Fruit fly (Drosophila melanogaster): Measurements from ENCODE around the gene CG6592.

The CG6592 gene

dm6 chr3L:6085988-6086387 is 26.5 kb downstream of the CG6592 start (continued):
- TF ChIP-seq CG31224 (GFP tag; IDR thresholded peaks at IDR 0.05), result no peak
- no peak for TF ChIP-seq C15 (GFP tag; IDR thresholded peaks at IDR 0.05)
- peak; percentile 68 for TF ChIP-seq slbo (GFP tag; IDR thresholded peaks at IDR 0.05)
- no peak for TF ChIP-seq Deaf1 (tag; optimal IDR thresholded peaks at IDR 0.05)
- peak; percentile 3 for TF ChIP-seq Dip3 (GFP tag; optimal IDR thresholded peaks at IDR 0.05)
- TF ChIP-seq ATbp (GFP tag; optimal IDR thresholded peaks at IDR 0.05), result peak; percentile 27
- TF ChIP-seq CTCF (GFP tag; optimal IDR thresholded peaks at IDR 0.05), result no peak
- TF ChIP-seq CG11696 (GFP tag; IDR thresholded peaks at IDR 0.05), result no peak
- TF ChIP-seq sob (GFP tag; IDR thresholded peaks at IDR 0.05), result 0 out of 2 replicates have a peak, but pooled peaks have one; percentile 26
- peak; percentile 13 for TF ChIP-seq zfh2 (GFP tag; optimal IDR thresholded peaks at IDR 0.05)
- peak in 1 of 2 experiments; percentile 34 for TF ChIP-seq Hr51 (GFP tag; optimal IDR thresholded peaks at IDR 0.05)
- TF ChIP-seq tio (GFP tag; optimal IDR thresholded peaks at IDR 0.05), result no peak
- peak; percentile 20 for TF ChIP-seq HmgZ (tag; optimal IDR thresholded peaks at IDR 0.05)
- no peak for TF ChIP-seq CG3726 (GFP tag; IDR thresholded peaks at IDR 0.05)
- TF ChIP-seq CG33213 (GFP tag; optimal IDR thresholded peaks at IDR 0.05), result no peak
- TF ChIP-seq CG12155 (GFP tag; optimal IDR thresholded peaks at IDR 0.05), result peak; percentile 23
- peak; percentile 17 for TF ChIP-seq Oli (tag; optimal IDR thresholded peaks at IDR 0.05)
- TF ChIP-seq CG2889 (GFP tag; IDR thresholded peaks at IDR 0.05), result 0 out of 3 replicates have a peak, but pooled peaks have one; percentile 33
- peak; percentile 24 for TF ChIP-seq bab2 (GFP tag; optimal IDR thresholded peaks at IDR 0.05)
- TF ChIP-seq Mes4 (GFP tag; optimal IDR thresholded peaks at IDR 0.05), result no peak
- TF ChIP-seq CG13424 (tag; optimal IDR thresholded peaks at IDR 0.05), result peak; percentile 46
- TF ChIP-seq Hmx (GFP tag; optimal IDR thresholded peaks at IDR 0.05), result no peak
- peak; percentile 69 for TF ChIP-seq sens (GFP tag)
- no peak for TF ChIP-seq kah (GFP tag; optimal IDR thresholded peaks at IDR 0.05)
- no peak for TF ChIP-seq CG8290 (GFP tag; optimal IDR thresholded peaks at IDR 0.05)
- peak in 1 of 2 experiments; percentile 5 for TF ChIP-seq CG8290 (tag; optimal IDR thresholded peaks at IDR 0.05)
- no peak for TF ChIP-seq sim (GFP tag; IDR thresholded peaks at IDR 0.05)
- no peak for TF ChIP-seq CG4617 (GFP tag; optimal IDR thresholded peaks at IDR 0.05; ENCODE audit: borderline replicate concordance)
- no peak for TF ChIP-seq ara (GFP tag; IDR thresholded peaks at IDR 0.05)
- peak; percentile 41 for TF ChIP-seq CG15269 (tag; optimal IDR thresholded peaks at IDR 0.05)
- no peak for TF ChIP-seq CG6254 (GFP tag; optimal IDR thresholded peaks at IDR 0.05)
- TF ChIP-seq CG10462 (GFP tag; optimal IDR thresholded peaks at IDR 0.05), result no peak
- TF ChIP-seq CG11247 (GFP tag; IDR thresholded peaks at IDR 0.05), result no peak
- no peak for TF ChIP-seq CG3163 (GFP tag; optimal IDR thresholded peaks at IDR 0.05)
- peak; percentile 14 for TF ChIP-seq Ssrp (tag; optimal IDR thresholded peaks at IDR 0.05)
- TF ChIP-seq row (GFP tag; IDR thresholded peaks at IDR 0.05), result peak; percentile 57
- TF ChIP-seq unpg (GFP tag; optimal IDR thresholded peaks at IDR 0.05), result peak; percentile 65
- TF ChIP-seq gem (tag; optimal IDR thresholded peaks at IDR 0.05), result peak; percentile 70
- no peak for TF ChIP-seq CG5245 (GFP tag; optimal IDR thresholded peaks at IDR 0.05)
- TF ChIP-seq CG12744 (GFP tag; optimal IDR thresholded peaks at IDR 0.05), result no peak
- TF ChIP-seq amos (GFP tag; IDR thresholded peaks at IDR 0.05; ENCODE audit: partially characterized antibody), result no peak
- TF ChIP-seq CG3847 (GFP tag; IDR thresholded peaks at IDR 0.05), result peak; percentile 58
- no peak for TF ChIP-seq CG6689 (GFP tag; IDR thresholded peaks at IDR 0.05)
- TF ChIP-seq Camta (GFP tag; optimal IDR thresholded peaks at IDR 0.05), result peak; percentile 51
- peak; percentile 15 for TF ChIP-seq CG2712 (tag; optimal IDR thresholded peaks at IDR 0.05)
- TF ChIP-seq tx (GFP tag; optimal IDR thresholded peaks at IDR 0.05), result no peak
- TF ChIP-seq mam (GFP tag; optimal IDR thresholded peaks at IDR 0.05), result peak; percentile 47
- TF ChIP-seq CG14667 (GFP tag; IDR thresholded peaks at IDR 0.05), result no peak
- peak; percentile 50 for TF ChIP-seq CG2678 (tag; optimal IDR thresholded peaks at IDR 0.05)
- TF ChIP-seq pita (GFP tag; optimal IDR thresholded peaks at IDR 0.05), result no peak
- TF ChIP-seq Opbp (GFP tag; IDR thresholded peaks at IDR 0.05; ENCODE audit: partially characterized antibody), result no peak
- no peak for TF ChIP-seq crp (GFP tag; optimal IDR thresholded peaks at IDR 0.05)
- no peak for TF ChIP-seq peb (GFP tag; IDR thresholded peaks at IDR 0.05)

Measured in whole organism, embryonic.